Worm (Caenorhabditis elegans): ENCODE measurements around the gene C56A3.4.

C56A3.4 gene

ce11 chrV:13556746-13557145, 5.2 kb upstream of the C56A3.4 start, which contains the start of gene cav-2:
TSS of gene cav-2 (plus strand) at chrV:13557104.
- TF ChIP-seq T22C8.4 (GFP tag; IDR thresholded peaks at IDR 0.05) (no peak), ref-1 (GFP tag; conservative IDR thresholded peaks at IDR 0.05) (no peak), klf-2 (GFP tag; conservative IDR thresholded peaks at IDR 0.05) (peak; percentile 56; the same call in 1 of the 2 replicates), cog-1 (tag; optimal IDR thresholded peaks at IDR 0.05) (peak; percentile 3), flt-1 (GFP tag; IDR thresholded peaks at IDR 0.05) (peak; percentile 87), ztf-23 (GFP tag; IDR thresholded peaks at IDR 0.05) (peak; percentile 73), tab-1 (GFP tag; IDR thresholded peaks at IDR 0.05) (no peak), med-1 (GFP tag; optimal IDR thresholded peaks at IDR 0.05; ENCODE audit: insufficient read depth) (no peak)

ce11 chrV:13556297-13556696, 4.7 kb upstream of the C56A3.4 start, which contains the start of gene C56A3.6:
TSS of gene C56A3.6 (minus strand) at chrV:13556397.
- TF ChIP-seq ztf-29 (GFP tag; IDR thresholded peaks at IDR 0.05) (no peak), flt-1 (GFP tag; IDR thresholded peaks at IDR 0.05) (no peak), ref-1 (GFP tag; conservative IDR thresholded peaks at IDR 0.05) (no peak), T22C8.4 (GFP tag; IDR thresholded peaks at IDR 0.05) (no peak), med-1 (GFP tag; optimal IDR thresholded peaks at IDR 0.05; ENCODE audit: insufficient read depth) (no peak), ztf-23 (GFP tag; IDR thresholded peaks at IDR 0.05) (no peak), cog-1 (tag; optimal IDR thresholded peaks at IDR 0.05) (no peak), klf-2 (GFP tag; conservative IDR thresholded peaks at IDR 0.05) (no peak)

- TF ChIP-seq ref-1 (GFP tag; conservative IDR thresholded peaks at IDR 0.05) (no peak), med-1 (GFP tag; optimal IDR thresholded peaks at IDR 0.05; ENCODE audit: insufficient read depth) (no peak), flt-1 (GFP tag; IDR thresholded peaks at IDR 0.05) (no peak), klf-2 (GFP tag; conservative IDR thresholded peaks at IDR 0.05) (no peak), T22C8.4 (GFP tag; IDR thresholded peaks at IDR 0.05) (no peak), ztf-23 (GFP tag; IDR thresholded peaks at IDR 0.05) (no peak), ztf-29 (GFP tag; IDR thresholded peaks at IDR 0.05) (no peak), cog-1 (tag; optimal IDR thresholded peaks at IDR 0.05) (no peak), tab-1 (GFP tag; IDR thresholded peaks at IDR 0.05) (no peak)
These were observed 15.4 kb downstream of the C56A3.4 start, which contains the start of gene frpr-5 for ce11 chrV:13536058-13536579. TSS of gene frpr-5 (minus strand) at chrV:13536108.

ce11 chrV:13532469-13532868, 19.1 kb downstream of the C56A3.4 start:
- TF ChIP-seq ztf-29 (GFP tag; IDR thresholded peaks at IDR 0.05): no peak
- TF ChIP-seq ztf-23 (GFP tag; IDR thresholded peaks at IDR 0.05): no peak
- TF ChIP-seq med-1 (GFP tag; optimal IDR thresholded peaks at IDR 0.05; ENCODE audit: insufficient read depth): no peak
- TF ChIP-seq T22C8.4 (GFP tag; IDR thresholded peaks at IDR 0.05): no peak
- no peak for TF ChIP-seq flt-1 (GFP tag; IDR thresholded peaks at IDR 0.05)
- no peak for TF ChIP-seq ref-1 (GFP tag; conservative IDR thresholded peaks at IDR 0.05)
- TF ChIP-seq tab-1 (GFP tag; IDR thresholded peaks at IDR 0.05): no peak
- no peak for TF ChIP-seq cog-1 (tag; optimal IDR thresholded peaks at IDR 0.05)

- TF ChIP-seq med-1 (GFP tag; optimal IDR thresholded peaks at IDR 0.05; ENCODE audit: insufficient read depth) (no peak), flt-1 (GFP tag; IDR thresholded peaks at IDR 0.05) (no peak), ztf-29 (GFP tag; IDR thresholded peaks at IDR 0.05) (no peak), ref-1 (GFP tag; conservative IDR thresholded peaks at IDR 0.05) (no peak), T22C8.4 (GFP tag; IDR thresholded peaks at IDR 0.05) (no peak), cog-1 (tag; optimal IDR thresholded peaks at IDR 0.05) (no peak), tab-1 (GFP tag; IDR thresholded peaks at IDR 0.05) (no peak), klf-2 (GFP tag; conservative IDR thresholded peaks at IDR 0.05) (no peak), ztf-23 (GFP tag; IDR thresholded peaks at IDR 0.05) (no peak)
These were observed 20.9 kb downstream of the C56A3.4 start, which contains the start of gene ttr-44 for ce11 chrV:13530698-13531097. TSS of gene ttr-44 (minus strand) at chrV:13530744.

ce11 chrV:13529165-13529564, 22.4 kb downstream of the C56A3.4 start:
- TF ChIP-seq tab-1 (GFP tag; IDR thresholded peaks at IDR 0.05): no peak
- TF ChIP-seq flt-1 (GFP tag; IDR thresholded peaks at IDR 0.05): no peak
- no peak for TF ChIP-seq ztf-29 (GFP tag; IDR thresholded peaks at IDR 0.05)
- TF ChIP-seq T22C8.4 (GFP tag; IDR thresholded peaks at IDR 0.05): no peak
- TF ChIP-seq klf-2 (GFP tag; conservative IDR thresholded peaks at IDR 0.05): no peak
- TF ChIP-seq med-1 (GFP tag; optimal IDR thresholded peaks at IDR 0.05; ENCODE audit: insufficient read depth): no peak

ce11 chrV:13523194-13523593, 28.4 kb downstream of the C56A3.4 start, which contains the start of gene R11G10.3:
TSS of gene R11G10.3 (plus strand) at chrV:13523494.
- TF ChIP-seq cog-1 (tag; optimal IDR thresholded peaks at IDR 0.05): no peak

ce11 chrV:13515115-13515514, 36.4 kb downstream of the C56A3.4 start, which contains the start of gene semi-1:
TSS of gene semi-1 (minus strand) at chrV:13515215.
- TF ChIP-seq cog-1 (tag; optimal IDR thresholded peaks at IDR 0.05) (no peak), med-1 (GFP tag; optimal IDR thresholded peaks at IDR 0.05; ENCODE audit: insufficient read depth) (no peak), T22C8.4 (GFP tag; IDR thresholded peaks at IDR 0.05) (no peak), ref-1 (GFP tag; conservative IDR thresholded peaks at IDR 0.05) (no peak)

ce11 chrV:13512515-13512914, 39.0 kb downstream of the C56A3.4 start:
- TF ChIP-seq med-1 (GFP tag; optimal IDR thresholded peaks at IDR 0.05; ENCODE audit: insufficient read depth): no peak
- no peak for TF ChIP-seq ztf-23 (GFP tag; IDR thresholded peaks at IDR 0.05)
- no peak for TF ChIP-seq tab-1 (GFP tag; IDR thresholded peaks at IDR 0.05)
- no peak for TF ChIP-seq ref-1 (GFP tag; conservative IDR thresholded peaks at IDR 0.05)

ce11 chrV:13511618-13512017, 39.9 kb downstream of the C56A3.4 start, which contains the start of gene avr-15:
TSS of gene avr-15 (minus strand) at chrV:13511718.
- TF ChIP-seq ztf-29 (GFP tag; IDR thresholded peaks at IDR 0.05) (no peak), ztf-23 (GFP tag; IDR thresholded peaks at IDR 0.05) (no peak), T22C8.4 (GFP tag; IDR thresholded peaks at IDR 0.05) (no peak), ref-1 (GFP tag; conservative IDR thresholded peaks at IDR 0.05) (no peak), med-1 (GFP tag; optimal IDR thresholded peaks at IDR 0.05; ENCODE audit: insufficient read depth) (no peak), flt-1 (GFP tag; IDR thresholded peaks at IDR 0.05) (no peak), cog-1 (tag; optimal IDR thresholded peaks at IDR 0.05) (no peak), tab-1 (GFP tag; IDR thresholded peaks at IDR 0.05) (no peak), klf-2 (GFP tag; conservative IDR thresholded peaks at IDR 0.05) (no peak)

Data from whole organism, midembryonic.